Worm (Caenorhabditis elegans): ENCODE results near the gene flor-1.

flor-1 gene

ce11 chrV:15088613-15089012, 30.8 kb downstream of the flor-1 start, which contains the start of gene C01G10.18 (continued):
- TF ChIP-seq cebp-2 (GFP tag; IDR thresholded peaks at IDR 0.05) (no peak), zfh-2 (GFP tag; conservative IDR thresholded peaks at IDR 0.05) (no peak)

- no peak for TF ChIP-seq tlf-1 (GFP tag; optimal IDR thresholded peaks at IDR 0.05)
- TF ChIP-seq let-607 (tag; optimal IDR thresholded peaks at IDR 0.05): no peak
- no peak for TF ChIP-seq mcd-1 (GFP tag; IDR thresholded peaks at IDR 0.05)
- no peak for TF ChIP-seq atf-7 (tag; optimal IDR thresholded peaks at IDR 0.05)
- no peak for TF ChIP-seq lin-26 (GFP tag; IDR thresholded peaks at IDR 0.05)
- no peak for TF ChIP-seq madf-3 (GFP tag; IDR thresholded peaks at IDR 0.05)
- TF ChIP-seq zfh-2 (GFP tag; conservative IDR thresholded peaks at IDR 0.05): no peak
- no peak for TF ChIP-seq nhr-179 (tag; optimal IDR thresholded peaks at IDR 0.05)
- no peak for TF ChIP-seq mxl-1 (tag; optimal IDR thresholded peaks at IDR 0.05)
- TF ChIP-seq rec-8 (tag; optimal IDR thresholded peaks at IDR 0.05): no peak
- no peak for TF ChIP-seq lin-54 (GFP tag; optimal IDR thresholded peaks at IDR 0.05)
Observed at ce11 chrV:15087207-15087706, 32.2 kb downstream of the flor-1 start, which contains the start of the genes C01G10.15 and C01G10.6. Gene C01G10.15, minus strand, starts transcription at chrV:15087307. Gene C01G10.6, plus strand, starts transcription at chrV:15087656.

- TF ChIP-seq rec-8 (tag; optimal IDR thresholded peaks at IDR 0.05) (peak; percentile 74 to 82), chd-7 (tag; optimal IDR thresholded peaks at IDR 0.05) (no peak), snpc-3.4 (tag; optimal IDR thresholded peaks at IDR 0.05) (peak; percentile 51), F33H1.4 (GFP tag; IDR thresholded peaks at IDR 0.05) (peak; percentile 70), egl-44 (GFP tag; IDR thresholded peaks at IDR 0.05) (peak; percentile 80), him-1 (tag; optimal IDR thresholded peaks at IDR 0.05) (peak; percentile 26), nhr-27 (tag; optimal IDR thresholded peaks at IDR 0.05) (no peak), ztf-25 (GFP tag; IDR thresholded peaks at IDR 0.05) (peak; percentile 71; the same call in 1 of the 2 replicates), rcor-1 (GFP tag; IDR thresholded peaks at IDR 0.05) (peak; percentile 84), hmg-1.2 (GFP tag; IDR thresholded peaks at IDR 0.05) (peak; percentile 51; the same call in 1 of the 2 replicates), T07F8.4 (tag; optimal IDR thresholded peaks at IDR 0.05) (peak; percentile 24), Y53F4B.3 (GFP tag; IDR thresholded peaks at IDR 0.05) (no peak), tlf-1 (GFP tag; optimal IDR thresholded peaks at IDR 0.05) (peak; percentile 86), lsl-1 (GFP tag; optimal IDR thresholded peaks at IDR 0.05) (peak; percentile 68), bed-2 (GFP tag; IDR thresholded peaks at IDR 0.05) (peak; percentile 94), snpc-1.3 (tag; optimal IDR thresholded peaks at IDR 0.05; ENCODE audit: insufficient read depth) (peak; percentile 65), ztf-6 (GFP tag; IDR thresholded peaks at IDR 0.05) (peak; percentile 83), F49E8.2 (tag; optimal IDR thresholded peaks at IDR 0.05; ENCODE audit: insufficient read depth) (peak; percentile 24), ztf-28 (GFP tag; IDR thresholded peaks at IDR 0.05) (peak; percentile 93), B0019.2 (GFP tag; conservative IDR thresholded peaks at IDR 0.05) (peak; percentile 82; the same call in 1 of the 2 replicates), ztf-22 (GFP tag; optimal IDR thresholded peaks at IDR 0.05) (peak; percentile 49), F23B12.7 (tag; optimal IDR thresholded peaks at IDR 0.05; ENCODE audit: insufficient read depth) (peak; percentile 84), K11D2.4 (GFP tag; IDR thresholded peaks at IDR 0.05) (0 out of 2 replicates have a peak, but pooled peaks have one; percentile 55), akir-1 (GFP tag; optimal IDR thresholded peaks at IDR 0.05) (peak; percentile 31), B0336.3 (GFP tag; IDR thresholded peaks at IDR 0.05) (no peak), F39B2.1 (GFP tag; IDR thresholded peaks at IDR 0.05) (no peak), atf-7 (tag; optimal IDR thresholded peaks at IDR 0.05) (peak; percentile 63), D2030.7 (GFP tag; IDR thresholded peaks at IDR 0.05) (peak; percentile 88), egl-18 (GFP tag; IDR thresholded peaks at IDR 0.05) (no peak), ceh-91 (GFP tag; IDR thresholded peaks at IDR 0.05) (peak; percentile 90), zfh-2 (GFP tag; conservative IDR thresholded peaks at IDR 0.05) (no peak), attf-5 (GFP tag; optimal IDR thresholded peaks at IDR 0.05) (peak; percentile 93), ztf-26 (tag; optimal IDR thresholded peaks at IDR 0.05) (peak; percentile 46), egrh-3 (GFP tag; IDR thresholded peaks at IDR 0.05) (peak; percentile 55; the same call in 1 of the 2 replicates)
Observed at ce11 chrV:15085335-15085800, 34.0 kb downstream of the flor-1 start, which contains the start of the genes ahsa-1 and C01G10.7. Gene ahsa-1, minus strand, starts transcription at chrV:15085385. Gene C01G10.7, plus strand, starts transcription at chrV:15085747.
